Worm (Caenorhabditis elegans): ENCODE measurements around the gene nspa-2.

- TF ChIP-seq lsy-2 (tag; optimal IDR thresholded peaks at IDR 0.05), result no peak
- no peak for TF ChIP-seq alr-1 (tag; optimal IDR thresholded peaks at IDR 0.05)
- TF ChIP-seq unc-62 (GFP tag; optimal IDR thresholded peaks at IDR 0.05), result no peak
- TF ChIP-seq elt-1 (tag; optimal IDR thresholded peaks at IDR 0.05), result no peak
- no peak for TF ChIP-seq nhr-10 (tag; optimal IDR thresholded peaks at IDR 0.05)
- TF ChIP-seq lin-11 (tag; optimal IDR thresholded peaks at IDR 0.05), result no peak
- TF ChIP-seq lin-39 (tag; optimal IDR thresholded peaks at IDR 0.05), result no peak
- no peak for TF ChIP-seq skn-1 (tag; optimal IDR thresholded peaks at IDR 0.05)
- TF ChIP-seq R02D3.7 (tag; optimal IDR thresholded peaks at IDR 0.05), result no peak
- no peak for TF ChIP-seq mdl-1 (tag; optimal IDR thresholded peaks at IDR 0.05)
- TF ChIP-seq nhr-12 (tag; optimal IDR thresholded peaks at IDR 0.05), result no peak
These were observed 36.6 kb upstream of the nspa-2 start for ce11 chrV:14854261-14854660.
